Worm (Caenorhabditis elegans) whole organism, early embryonic: ENCODE measurements around the gene gtf-2H2C.

Experiments
- aly-1 ChIP-seq: sonication (generic microtip); optimal IDR thresholded peaks from 2 replicates; lab custom pipeline; 2016; ENCODE audit warnings: missing genetic modification characterization, missing compliant biosample characterization
- ama-1 ChIP-seq: fragments of 150-350 bp; optimal IDR thresholded peaks from 2 replicates; lab custom pipeline; 2014

DNA sequence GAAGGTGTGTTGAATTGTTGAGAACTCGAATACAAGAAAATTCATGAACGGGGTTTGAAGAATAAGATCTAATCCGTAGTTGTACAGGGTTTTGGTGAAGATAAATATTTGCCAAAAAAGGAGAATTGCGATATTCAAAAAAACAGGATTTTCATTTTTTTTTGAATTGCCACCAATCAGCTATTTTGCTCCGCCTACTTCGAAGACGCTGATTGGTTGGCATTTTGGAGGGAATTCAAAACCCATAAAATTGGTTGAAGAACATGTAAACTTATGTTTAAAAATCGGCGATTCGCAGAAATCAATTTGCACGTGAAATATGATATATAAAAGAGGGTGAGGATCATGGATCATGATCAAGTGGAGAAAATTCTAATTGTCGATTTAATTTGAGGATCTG is 14.5 kb downstream of the gtf-2H2C start:
- no peak for TF ChIP-seq ama-1 (lab: Kevin White, UChicago)
- no peak for TF ChIP-seq aly-1 (tag; lab: Kevin White, UChicago)
